Worm (Caenorhabditis elegans): ENCODE measurements around the gene rack-1.

ce11 chrIV:10216078-10216477 lies 39.6 kb downstream of the rack-1 start, which contains the start of gene col-124:
- TF ChIP-seq hmbx-1 (tag; optimal IDR thresholded peaks at IDR 0.05) (no peak), F13C5.2 (tag; optimal IDR thresholded peaks at IDR 0.05) (no peak), tbx-11 (GFP tag; IDR thresholded peaks at IDR 0.05) (no peak), ceh-13 (GFP tag; optimal IDR thresholded peaks at IDR 0.05) (no peak)

Measured in whole organism, early embryonic.